Worm (Caenorhabditis elegans) whole organism, L4/young adult: ENCODE data around the gene C15H9.4.

Source experiments
- W03F9.2 ChIP-seq: fragments of 150-350 bp; optimal IDR thresholded peaks from 2 replicates; lab custom pipeline; 2014; ENCODE audit warnings: missing biosample characterization, missing genetic modification characterization
- him-1 ChIP-seq: sonication (generic microtip); optimal IDR thresholded peaks from 2 replicates; lab custom pipeline; 2016; ENCODE audit warnings: missing genotype, missing genetic modification reagents, missing genetic modification characterization, missing compliant biosample characterization

DNA sequence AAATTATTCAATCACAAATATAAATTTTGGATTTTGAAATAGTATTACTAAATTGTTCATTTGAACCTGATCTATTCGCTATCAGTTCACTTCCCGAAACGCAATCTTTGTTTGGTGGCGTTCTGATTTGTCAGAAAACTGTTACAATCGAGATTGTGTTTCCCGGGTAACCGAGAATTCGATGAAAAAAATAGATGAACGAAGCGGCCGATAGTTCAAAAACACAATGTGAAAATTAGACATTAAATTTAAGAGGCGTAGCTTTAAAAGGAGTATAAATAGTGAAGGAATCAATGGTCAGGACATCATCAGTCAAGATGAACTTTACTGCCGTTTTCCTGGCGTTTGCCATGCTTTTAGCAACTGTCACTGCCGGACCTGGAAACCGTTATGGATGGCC is 11.6 kb upstream of the C15H9.4 start, which contains the start of gene C45B2.1:
- no peak for TF ChIP-seq him-1
- TF ChIP-seq W03F9.2 (tag; lab: Kevin White, UChicago): no peak
